Worm (Caenorhabditis elegans) whole organism, L3 larva: ENCODE results near the gene C01C4.3.

Source experiments
- egl-27 ChIP-seq: sonication (generic microtip); optimal IDR thresholded peaks from 4 replicates; lab custom pipeline; 2017; ENCODE audit warnings: missing biosample characterization, missing genetic modification reagents, missing genetic modification characterization
- elt-3 ChIP-seq, 3 experiments: fragments of 150-350 bp in 1 of 3; sonication (generic microtip) in 2 of 3; optimal IDR thresholded peaks; 2 replicates in 2 of 3; 4 replicates in 1 of 3; lab custom pipeline; 2014 to 2017; ENCODE audit warnings: missing biosample characterization in 3 of 3, missing genetic modification characterization in 3 of 3
- jun-1 ChIP-seq: fragments of 150-350 bp; optimal IDR thresholded peaks from 2 replicates; lab custom pipeline; 2014; ENCODE audit warnings: missing biosample characterization, missing genetic modification reagents, missing genetic modification characterization
- lin-15B ChIP-seq: fragments of 150-350 bp; optimal IDR thresholded peaks from 2 replicates; lab custom pipeline; 2014; ENCODE audit warnings: missing biosample characterization, missing genetic modification characterization
- pha-4 ChIP-seq: fragments of 150-350 bp; optimal IDR thresholded peaks from 2 replicates; lab custom pipeline; 2014; ENCODE audit warnings: missing biosample characterization, missing genetic modification reagents, missing genetic modification characterization
- skn-1 ChIP-seq: fragments of 150-350 bp; optimal IDR thresholded peaks from 2 replicates; lab custom pipeline; 2014; ENCODE audit warnings: missing biosample characterization, missing genetic modification characterization
- tbx-2 ChIP-seq: sonication (generic microtip); optimal IDR thresholded peaks from 2 replicates; lab custom pipeline; 2016; ENCODE audit warnings: mild to moderate bottlenecking, missing genetic modification characterization, missing compliant biosample characterization
- unc-39 ChIP-seq: sonication (generic microtip); optimal IDR thresholded peaks from 4 replicates; lab custom pipeline; 2017; ENCODE audit warnings: missing biosample characterization, missing genetic modification characterization
- unc-62 ChIP-seq: fragments of 150-350 bp; sonication (generic microtip); optimal IDR thresholded peaks from 4 replicates; lab custom pipeline; 2014; ENCODE audit warnings: missing biosample characterization, missing genetic modification reagents, missing genetic modification characterization
- zag-1 ChIP-seq: fragments of 150-350 bp; optimal IDR thresholded peaks from 2 replicates; lab custom pipeline; 2014; ENCODE audit warnings: missing biosample characterization, missing genetic modification characterization
- ztf-11 ChIP-seq: fragments of 150-350 bp; optimal IDR thresholded peaks from 2 replicates; lab custom pipeline; 2014; ENCODE audit warnings: missing biosample characterization, missing genetic modification characterization
- ztf-4 ChIP-seq: fragments of 150-350 bp; optimal IDR thresholded peaks from 2 replicates; lab custom pipeline; 2014; ENCODE audit warnings: missing biosample characterization, missing genetic modification characterization

- no peak for TF ChIP-seq zag-1 (tag; lab: Kevin White, UChicago)
- no peak for TF ChIP-seq lin-15B (tag; lab: Kevin White, UChicago)
- TF ChIP-seq jun-1 = no peak
- no peak for TF ChIP-seq egl-27 (tag; lab: Kevin White, UChicago)
- TF ChIP-seq skn-1 = no peak
- no peak for TF ChIP-seq elt-3 (tag; optimal IDR thresholded peaks at IDR 0.05; lab: Kevin White, UChicago)
- no peak for TF ChIP-seq unc-39 (tag; lab: Kevin White, UChicago)
- no peak for TF ChIP-seq ztf-11 (tag; lab: Kevin White, UChicago)
- no peak for TF ChIP-seq pha-4 (tag; lab: Kevin White, UChicago)
- no peak for TF ChIP-seq ztf-4 (tag; lab: Kevin White, UChicago)
- TF ChIP-seq tbx-2 (tag; lab: Kevin White, UChicago) = no peak
- no peak for TF ChIP-seq unc-62
Observed at ce11 chrX:3727274-3727673, 30.6 kb downstream of the C01C4.3 start, which contains the start of gene nlp-1.
